Worm (Caenorhabditis elegans) whole organism, young adult: ENCODE data around the gene T21H3.1.

Source experiments
- Y53F4B.3 ChIP-seq: fragments of 200-800 bp; sonication (Bioruptor generic); IDR thresholded peaks from 2 replicates; pipeline ENCODE4 v1.3.6; 2022; ENCODE audit warnings: missing genetic modification reagents, missing genetic modification characterization, missing compliant biosample characterization
- ama-1 ChIP-seq, 3 experiments: fragments of 150-350 bp in 1 of 3; sonication (generic microtip) in 2 of 3; optimal IDR thresholded peaks; 2 replicates each; lab custom pipeline; 2014 to 2018; ENCODE audit warnings: missing biosample characterization in 2 of 3, missing genetic modification characterization in 2 of 3, missing genetic modification reagents in 2 of 3
- aptf-2 ChIP-seq: fragments of 200-800 bp; sonication (Bioruptor generic); conservative IDR thresholded peaks from 2 replicates; pipeline ENCODE4 v1.3.6; 2022; ENCODE audit warnings: missing genetic modification reagents, missing genetic modification characterization, missing compliant biosample characterization
- ceh-91 ChIP-seq: fragments of 200-800 bp; sonication (Bioruptor generic); IDR thresholded peaks from 2 replicates; pipeline ENCODE4 v1.3.6; 2022; ENCODE audit warnings: missing genetic modification reagents, missing genetic modification characterization, missing compliant biosample characterization
- dpl-1 ChIP-seq: fragments of 150-350 bp; optimal IDR thresholded peaks from 2 replicates; lab custom pipeline; 2014; ENCODE audit warnings: missing biosample characterization, missing genetic modification reagents, missing genetic modification characterization
- him-1 ChIP-seq: sonication (generic microtip); optimal IDR thresholded peaks from 2 replicates; lab custom pipeline; 2016; ENCODE audit warnings: missing genotype, missing genetic modification reagents, missing genetic modification characterization, missing compliant biosample characterization
- madf-6 ChIP-seq: fragments of 200-800 bp; sonication (Bioruptor generic); IDR thresholded peaks from 2 replicates; pipeline ENCODE4 v1.3.6; 2022; ENCODE audit warnings: missing genetic modification reagents, missing genetic modification characterization, missing compliant biosample characterization
- madf-8 ChIP-seq: fragments of 200-800 bp; sonication (Bioruptor generic); conservative IDR thresholded peaks from 2 replicates; pipeline ENCODE4 v1.3.6; 2022; ENCODE audit warnings: missing genetic modification reagents, missing genetic modification characterization, missing compliant biosample characterization
- nfya-1 ChIP-seq: sonication (generic microtip); optimal IDR thresholded peaks from 2 replicates; lab custom pipeline; 2017; ENCODE audit warnings: antibody characterized with exemption, missing compliant biosample characterization, missing genetic modification characterization, borderline replicate concordance; ENCODE audit not compliant: insufficient read depth
- snpc-4 ChIP-seq, 5 experiments: fragments of 150-350 bp in 1 of 5; sonication (generic microtip) in 4 of 5; optimal IDR thresholded peaks; 2 replicates each; lab custom pipeline; 2014 to 2018; ENCODE audit warnings: missing genetic modification characterization in 5 of 5, missing biosample characterization in 3 of 5, antibody characterized with exemption in 2 of 5, mild to moderate bottlenecking in 2 of 5, missing compliant biosample characterization in 2 of 5, missing genotype in 2 of 5, moderate library complexity in 2 of 5, missing genetic modification reagents in 1 of 5
- xnd-1 ChIP-seq: sonication (generic microtip); optimal IDR thresholded peaks from 2 replicates; lab custom pipeline; 2016; ENCODE audit warnings: missing genotype, missing genetic modification reagents, missing genetic modification characterization, missing compliant biosample characterization

ce11 chrV:1207589-1207988 is 31.1 kb downstream of the T21H3.1 start, which contains the start of gene Y50D4A.1:
- TF ChIP-seq ama-1 (optimal IDR thresholded peaks at IDR 0.05; lab: Kevin White, UChicago) (no peak), ama-1 (GFP tag; optimal IDR thresholded peaks at IDR 0.05; lab: Kevin White, UChicago) (no peak), ceh-91 (GFP tag; lab: Robert Waterston, UW) (no peak), madf-6 (GFP tag; lab: Robert Waterston, UW) (no peak), xnd-1 (tag; lab: Kevin White, UChicago) (no peak), Y53F4B.3 (no peak), him-1 (tag; lab: Kevin White, UChicago) (no peak), dpl-1 (no peak), snpc-4 (GFP tag; optimal IDR thresholded peaks at IDR 0.05; lab: Kevin White, UChicago) (no peak), snpc-4 (tag; optimal IDR thresholded peaks at IDR 0.05; lab: Kevin White, UChicago) (no peak), aptf-2 (GFP tag; lab: Robert Waterston, UW) (no peak), madf-8 (GFP tag; lab: Robert Waterston, UW) (no peak), nfya-1 (no peak)
